Worm (Caenorhabditis elegans) whole organism, late embryonic: ENCODE data around the gene H12D21.6.

Source experiments
- F13H6.1 ChIP-seq: sonication (generic microtip); optimal IDR thresholded peaks from 2 replicates; lab custom pipeline; 2016; ENCODE audit warnings: missing genetic modification characterization, missing compliant biosample characterization
- elt-2 ChIP-seq: sonication (generic microtip); optimal IDR thresholded peaks from 2 replicates; lab custom pipeline; 2016; ENCODE audit warnings: missing genetic modification reagents, missing genetic modification characterization, missing compliant biosample characterization
- lim-6 ChIP-seq: sonication (generic microtip); optimal IDR thresholded peaks from 2 replicates; lab custom pipeline; 2016; ENCODE audit warnings: missing genetic modification characterization, missing compliant biosample characterization
- mec-3 ChIP-seq: sonication (generic microtip); optimal IDR thresholded peaks from 2 replicates; lab custom pipeline; 2016; ENCODE audit warnings: borderline replicate concordance, missing genetic modification characterization, missing compliant biosample characterization
- pat-9 ChIP-seq: fragments of 200-800 bp; sonication (Bioruptor generic); optimal IDR thresholded peaks from 2 replicates; lab custom pipeline; 2018; ENCODE audit warnings: mild to moderate bottlenecking, missing genetic modification characterization, moderate library complexity, missing compliant biosample characterization
- pha-4 ChIP-seq: fragments of 150-350 bp; optimal IDR thresholded peaks from 2 replicates; lab custom pipeline; 2018; ENCODE audit warnings: missing biosample characterization, missing genetic modification reagents, missing genetic modification characterization
- rnt-1 ChIP-seq: sonication (generic microtip); optimal IDR thresholded peaks from 2 replicates; lab custom pipeline; 2016; ENCODE audit warnings: missing genetic modification characterization, missing compliant biosample characterization
- ztf-16 ChIP-seq: sonication (generic microtip); optimal IDR thresholded peaks from 2 replicates; lab custom pipeline; 2017; ENCODE audit warnings: missing genetic modification characterization, missing compliant biosample characterization

DNA sequence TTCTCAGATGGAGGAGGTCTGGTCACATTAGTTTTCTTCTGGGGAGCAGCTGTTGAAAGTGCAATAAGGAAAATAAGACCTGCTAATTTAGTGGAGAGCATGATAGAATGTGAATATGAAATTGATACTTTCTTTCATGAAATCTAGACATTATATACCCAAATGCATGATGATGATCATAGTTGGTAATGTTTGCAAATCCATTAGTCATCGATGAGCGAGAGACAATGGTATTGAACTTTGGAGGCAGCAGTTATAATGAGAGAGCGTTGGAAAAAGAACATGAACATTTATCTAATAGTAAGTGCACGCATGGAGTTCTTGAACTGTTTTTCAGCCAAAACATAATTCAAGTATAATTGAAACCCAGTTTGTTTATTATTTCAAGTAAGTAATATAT, at the start of gene H12D21.6:
- TF ChIP-seq lim-6 (tag; lab: Kevin White, UChicago), result no peak
- TF ChIP-seq ztf-16, result no peak
- no peak for TF ChIP-seq rnt-1
- no peak for TF ChIP-seq mec-3 (tag; lab: Kevin White, UChicago)
- no peak for TF ChIP-seq F13H6.1
- TF ChIP-seq elt-2 (tag; lab: Kevin White, UChicago), result no peak
- TF ChIP-seq pha-4, result no peak
- no peak for TF ChIP-seq pat-9
